Fruit fly (Drosophila melanogaster): ENCODE data around the gene CG9917.

The CG9917 gene

dm6 chrX:16333434-16334141 is 10.6 kb upstream of the CG9917 start, which contains the start of the genes CG9921 and Dsp1 (continued):
- TF ChIP-seq cg (GFP tag; optimal IDR thresholded peaks at IDR 0.05): peak; percentile 97
- no peak for TF ChIP-seq CG7556 (GFP tag; optimal IDR thresholded peaks at IDR 0.05)
- TF ChIP-seq sens (GFP tag): peak; percentile 72
- no peak for TF ChIP-seq Fer2 (tag; optimal IDR thresholded peaks at IDR 0.05)
- no peak for TF ChIP-seq CG8765 (GFP tag; IDR thresholded peaks at IDR 0.05)
- no peak for TF ChIP-seq Xbp1 (GFP tag; optimal IDR thresholded peaks at IDR 0.05)
- peak; percentile 53 for TF ChIP-seq wek (GFP tag; optimal IDR thresholded peaks at IDR 0.05)
- no peak for TF ChIP-seq CG15073 (GFP tag; optimal IDR thresholded peaks at IDR 0.05)
- TF ChIP-seq CTCF (GFP tag; optimal IDR thresholded peaks at IDR 0.05): no peak
- no peak for TF ChIP-seq gcm (GFP tag; optimal IDR thresholded peaks at IDR 0.05)
- TF ChIP-seq CG18262 (tag; optimal IDR thresholded peaks at IDR 0.05): no peak
- TF ChIP-seq gsb (GFP tag; IDR thresholded peaks at IDR 0.05): no peak
- no peak for TF ChIP-seq CG12236 (GFP tag; optimal IDR thresholded peaks at IDR 0.05)
- peak; percentile 97 for TF ChIP-seq Trl (optimal IDR thresholded peaks at IDR 0.05)
- TF ChIP-seq Trl (GFP tag; optimal IDR thresholded peaks at IDR 0.05): no peak
- peak; percentile 33 for TF ChIP-seq CG13624 (GFP tag; optimal IDR thresholded peaks at IDR 0.05)
- TF ChIP-seq az2 (GFP tag; optimal IDR thresholded peaks at IDR 0.05): no peak
- peak; percentile 27 for TF ChIP-seq cad (GFP tag; optimal IDR thresholded peaks at IDR 0.05)
- TF ChIP-seq da (GFP tag; optimal IDR thresholded peaks at IDR 0.05): no peak
- no peak for TF ChIP-seq Nf-YA (GFP tag; IDR thresholded peaks at IDR 0.05)
- no peak for TF ChIP-seq Chrac-16 (GFP tag; optimal IDR thresholded peaks at IDR 0.05)
- TF ChIP-seq CG13123 (GFP tag; optimal IDR thresholded peaks at IDR 0.05): no peak
- no peak for TF ChIP-seq Ets65A (GFP tag)
- TF ChIP-seq CG1603 (tag; optimal IDR thresholded peaks at IDR 0.05): peak; percentile 5
- no peak for TF ChIP-seq psq (GFP tag; optimal IDR thresholded peaks at IDR 0.05)
- peak; percentile 72 for TF ChIP-seq CG15514 (GFP tag; optimal IDR thresholded peaks at IDR 0.05)
- peak; percentile 99 for TF ChIP-seq CG2199 (GFP tag; IDR thresholded peaks at IDR 0.05)
- no peak for TF ChIP-seq seq (GFP tag; IDR thresholded peaks at IDR 0.05)
- TF ChIP-seq CG4404 (GFP tag; IDR thresholded peaks at IDR 0.05): no peak
- no peak for TF ChIP-seq crc (GFP tag; optimal IDR thresholded peaks at IDR 0.05)
- 0 out of 2 replicates have a peak, but pooled peaks have one; percentile 23 for TF ChIP-seq NFAT (GFP tag; IDR thresholded peaks at IDR 0.05)
- TF ChIP-seq CG7928 (GFP tag; optimal IDR thresholded peaks at IDR 0.05): no peak
- no peak for TF ChIP-seq Dip2 (GFP tag; IDR thresholded peaks at IDR 0.05)
- TF ChIP-seq CG10959 (GFP tag; IDR thresholded peaks at IDR 0.05): no peak
- no peak for TF ChIP-seq Ssrp (tag; optimal IDR thresholded peaks at IDR 0.05)
- peak; percentile 2 for TF ChIP-seq CG13894 (tag; optimal IDR thresholded peaks at IDR 0.05)
- TF ChIP-seq tx (GFP tag; optimal IDR thresholded peaks at IDR 0.05): no peak
- TF ChIP-seq CG34224 (GFP tag; IDR thresholded peaks at IDR 0.05; ENCODE audit: partially characterized antibody): 0 out of 3 replicates have a peak, but pooled peaks have one; percentile 47
- 0 out of 2 replicates have a peak, but pooled peaks have one; percentile 21 for TF ChIP-seq CG14014 (GFP tag; IDR thresholded peaks at IDR 0.05)
- no peak for TF ChIP-seq CG17612 (GFP tag; IDR thresholded peaks at IDR 0.05)
- TF ChIP-seq klu (GFP tag; IDR thresholded peaks at IDR 0.05): no peak
- no peak for TF ChIP-seq BEAF-32 (GFP tag; optimal IDR thresholded peaks at IDR 0.05)
- no peak for TF ChIP-seq Dfd (GFP tag; optimal IDR thresholded peaks at IDR 0.05)
- no peak for TF ChIP-seq nerfin-2 (GFP tag; IDR thresholded peaks at IDR 0.05; ENCODE audit: partially characterized antibody)
- TF ChIP-seq ewg (GFP tag; optimal IDR thresholded peaks at IDR 0.05): no peak
- peak; percentile 17; the same call in 1 of the 2 replicates for TF ChIP-seq CG6689 (GFP tag; IDR thresholded peaks at IDR 0.05)
- TF ChIP-seq CG18011 (GFP tag; optimal IDR thresholded peaks at IDR 0.05): no peak
- TF ChIP-seq CG4730 (GFP tag; IDR thresholded peaks at IDR 0.05): no peak
- no peak for TF ChIP-seq CG42726 (GFP tag; IDR thresholded peaks at IDR 0.05; ENCODE audit: partially characterized antibody)
- no peak for TF ChIP-seq cato (GFP tag; optimal IDR thresholded peaks at IDR 0.05; ENCODE audit: borderline replicate concordance)
- TF ChIP-seq CG6272 (GFP tag; IDR thresholded peaks at IDR 0.05): no peak
- peak; percentile 38; the same call in 2 of the 3 replicates for TF ChIP-seq Aef1 (GFP tag; IDR thresholded peaks at IDR 0.05)
